Worm (Caenorhabditis elegans) whole organism, early embryonic: Measurements from ENCODE around the gene T16H12.9.
A peak's percentile ranks its signal among the peaks of the same experiment; 100 is the strongest.

Source experiments
- B0310.2 ChIP-seq: sonication (generic microtip); optimal IDR thresholded peaks from 2 replicates; lab custom pipeline; 2016; ENCODE audit warnings: mild to moderate bottlenecking, missing genetic modification characterization, missing compliant biosample characterization
- F13C5.2 ChIP-seq: sonication (generic microtip); optimal IDR thresholded peaks from 2 replicates; lab custom pipeline; 2017; ENCODE audit warnings: mild to moderate bottlenecking, missing genetic modification characterization, inconsistent platforms, missing compliant biosample characterization
- aly-1 ChIP-seq: sonication (generic microtip); optimal IDR thresholded peaks from 2 replicates; lab custom pipeline; 2016; ENCODE audit warnings: missing genetic modification characterization, missing compliant biosample characterization
- ama-1 ChIP-seq: fragments of 150-350 bp; optimal IDR thresholded peaks from 2 replicates; lab custom pipeline; 2014
- ceh-13 ChIP-seq: fragments of 200-800 bp; sonication (Bioruptor generic); optimal IDR thresholded peaks from 2 replicates; lab custom pipeline; 2018; ENCODE audit warnings: mild to moderate bottlenecking, missing genetic modification characterization, missing compliant biosample characterization
- ceh-36 ChIP-seq: sonication (generic microtip); optimal IDR thresholded peaks from 2 replicates; lab custom pipeline; 2016; ENCODE audit warnings: missing genetic modification characterization, inconsistent platforms, missing compliant biosample characterization
- ets-7 ChIP-seq: sonication (generic microtip); optimal IDR thresholded peaks from 2 replicates; lab custom pipeline; 2016; ENCODE audit warnings: missing genotype, missing genetic modification characterization, missing compliant biosample characterization
- flt-1 ChIP-seq: fragments of 200-800 bp; sonication (Bioruptor generic); IDR thresholded peaks from 2 replicates; pipeline ENCODE4 v1.3.6; 2022; ENCODE audit warnings: missing genetic modification characterization, missing compliant biosample characterization
- hmbx-1 ChIP-seq: sonication (generic microtip); optimal IDR thresholded peaks from 2 replicates; lab custom pipeline; 2016; ENCODE audit warnings: mild to moderate bottlenecking, missing genetic modification characterization, missing compliant biosample characterization
- hmg-4 ChIP-seq: fragments of 200-800 bp; sonication (Bioruptor generic); optimal IDR thresholded peaks from 2 replicates; lab custom pipeline; 2018; ENCODE audit warnings: mild to moderate bottlenecking, missing genetic modification characterization, missing compliant biosample characterization
- hnd-1 ChIP-seq: sonication (generic microtip); optimal IDR thresholded peaks from 2 replicates; lab custom pipeline; 2016; ENCODE audit warnings: missing genetic modification characterization, missing compliant biosample characterization
- pes-1 ChIP-seq: fragments of 200-800 bp; sonication (Bioruptor generic); IDR thresholded peaks from 2 replicates; pipeline ENCODE4 v1.3.6; 2022; ENCODE audit warnings: missing genetic modification reagents, missing genetic modification characterization, missing compliant biosample characterization
- scrt-1 ChIP-seq: fragments of 200-800 bp; sonication (Bioruptor generic); IDR thresholded peaks from 2 replicates; pipeline ENCODE4 v1.3.6; 2022; ENCODE audit warnings: missing genetic modification characterization, missing compliant biosample characterization
- sea-1 ChIP-seq: fragments of 200-800 bp; sonication (Bioruptor generic); conservative IDR thresholded peaks from 2 replicates; pipeline ENCODE4 v1.3.6; 2022; ENCODE audit warnings: missing genetic modification characterization, missing compliant biosample characterization
- tbx-11 ChIP-seq: fragments of 200-800 bp; sonication (Bioruptor generic); IDR thresholded peaks from 2 replicates; pipeline ENCODE4 v1.3.6; 2022; ENCODE audit warnings: missing genetic modification characterization, missing compliant biosample characterization
- tbx-37 ChIP-seq: fragments of 200-800 bp; sonication (Bioruptor generic); conservative IDR thresholded peaks from 2 replicates; pipeline ENCODE4 v1.3.6; 2022; ENCODE audit warnings: missing genetic modification reagents, missing genetic modification characterization, missing compliant biosample characterization
- tra-4 ChIP-seq: sonication (generic microtip); optimal IDR thresholded peaks from 2 replicates; lab custom pipeline; 2017; ENCODE audit warnings: missing genetic modification characterization, missing compliant biosample characterization

The T16H12.9 gene

DNA sequence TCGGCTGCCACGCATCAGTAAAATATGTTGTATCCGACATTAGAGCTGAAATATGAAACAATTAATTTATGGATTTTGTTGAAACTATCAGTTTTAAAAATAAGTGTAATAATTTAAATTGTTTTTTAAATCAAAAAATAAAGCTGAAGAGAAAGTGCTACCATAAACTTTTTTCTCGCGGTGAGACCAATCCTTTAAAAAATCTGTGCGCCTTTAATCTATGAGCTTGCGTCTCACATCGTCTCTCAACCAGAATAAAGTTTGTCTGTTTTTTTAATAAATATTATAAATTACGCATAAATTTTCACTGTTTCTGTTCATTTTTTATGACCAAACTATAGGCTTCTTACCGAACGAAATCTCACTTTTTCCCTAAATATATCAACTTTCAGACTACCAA is 25.9 kb upstream of the T16H12.9 start, which contains the start of gene T16H12.3:
Gene T16H12.3 (minus strand): TSS at position 51 of the 400 bp plus-strand sequence.
- no peak for TF ChIP-seq tbx-11 (GFP tag; lab: Robert Waterston, UW)
- TF ChIP-seq ets-7, result no peak
- TF ChIP-seq aly-1 (tag; lab: Kevin White, UChicago), result no peak
- TF ChIP-seq B0310.2 (tag; lab: Kevin White, UChicago), result no peak
- TF ChIP-seq ama-1 (lab: Kevin White, UChicago), result no peak
- no peak for TF ChIP-seq tra-4 (tag; lab: Kevin White, UChicago)
- TF ChIP-seq hmg-4 (GFP tag; lab: Kevin White, UChicago), result no peak
- TF ChIP-seq tbx-37, result no peak
- no peak for TF ChIP-seq scrt-1
- TF ChIP-seq flt-1 (GFP tag; lab: Robert Waterston, UW), result no peak
- TF ChIP-seq hnd-1 (tag; lab: Kevin White, UChicago), result no peak
- no peak for TF ChIP-seq F13C5.2
- TF ChIP-seq ceh-13 (GFP tag; lab: Kevin White, UChicago), result no peak

ce11 chrIII:10085103-10085502 is 24.0 kb upstream of the T16H12.9 start, which contains the start of gene T16H12.13:
Gene T16H12.13 (plus strand): TSS chrIII:10085403.
- no peak for TF ChIP-seq ama-1 (lab: Kevin White, UChicago)
- no peak for TF ChIP-seq hmbx-1 (tag; lab: Kevin White, UChicago)

- TF ChIP-seq ceh-36 (tag; lab: Kevin White, UChicago) (no peak), ceh-13 (GFP tag; lab: Kevin White, UChicago) (no peak), aly-1 (tag; lab: Kevin White, UChicago) (no peak), sea-1 (GFP tag; lab: Robert Waterston, UW) (no peak), hmbx-1 (tag; lab: Kevin White, UChicago) (no peak), ama-1 (lab: Kevin White, UChicago) (no peak), tbx-37 (no peak), tra-4 (tag; lab: Kevin White, UChicago) (no peak)
Measured at ce11 chrIII:10085574-10085973, 23.5 kb upstream of the T16H12.9 start.

DNA sequence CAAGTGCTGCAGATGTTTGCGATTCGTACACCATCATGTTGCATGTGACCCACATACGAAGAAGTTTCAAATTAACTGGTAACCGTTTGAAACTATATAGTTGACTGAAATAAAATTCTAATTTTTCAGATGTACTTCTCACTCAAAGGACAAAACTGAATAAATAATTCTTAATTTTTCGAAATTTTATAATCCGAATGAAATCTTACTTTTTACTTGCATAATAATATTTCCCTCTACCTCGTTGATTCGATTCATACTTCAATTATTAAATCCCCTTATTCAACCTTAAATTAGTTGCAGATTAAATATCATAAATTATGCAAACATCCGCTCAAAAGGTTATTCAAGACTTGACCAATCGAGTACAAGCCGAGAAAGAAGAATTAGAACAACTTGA is 23.1 kb upstream of the T16H12.9 start, which contains the start of gene T16H12.2:
Gene T16H12.2 (plus strand): TSS at position 301 of the 400 bp plus-strand sequence.
- TF ChIP-seq ceh-36 (tag; lab: Kevin White, UChicago), result no peak
- TF ChIP-seq F13C5.2, result no peak
- no peak for TF ChIP-seq scrt-1
- TF ChIP-seq ets-7, result no peak

DNA sequence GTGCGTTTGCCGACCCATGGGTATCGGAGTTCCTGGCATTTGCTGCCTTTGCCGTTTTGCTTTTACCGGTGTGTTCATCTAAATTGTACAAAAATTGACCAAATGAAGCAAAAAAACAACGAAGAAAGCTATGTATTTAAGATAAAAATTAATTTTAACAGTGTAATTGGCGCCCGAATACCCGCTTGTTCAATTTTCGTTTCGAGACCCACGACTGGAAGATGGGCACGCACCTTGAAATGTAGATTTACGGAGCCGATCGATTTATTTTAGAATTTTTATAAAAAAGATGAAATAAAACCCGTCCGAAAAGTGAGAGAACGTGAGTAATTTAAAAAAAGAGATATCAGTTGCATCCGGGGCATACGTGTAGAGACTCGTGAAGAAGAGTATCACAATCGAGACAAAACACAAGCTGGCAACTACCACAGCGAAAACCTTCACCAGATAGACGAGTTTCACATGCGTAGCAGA is 20.6 kb upstream of the T16H12.9 start, which contains the start of gene hal-2:
Gene hal-2 (minus strand): TSS at position 424 of the 474 bp plus-strand sequence.
- TF ChIP-seq ama-1 (lab: Kevin White, UChicago) (no peak), hmbx-1 (tag; lab: Kevin White, UChicago) (no peak), ceh-13 (GFP tag; lab: Kevin White, UChicago) (no peak), ets-7 (no peak), B0310.2 (tag; lab: Kevin White, UChicago) (no peak), sea-1 (GFP tag; lab: Robert Waterston, UW) (no peak), hnd-1 (tag; lab: Kevin White, UChicago) (no peak), flt-1 (GFP tag; lab: Robert Waterston, UW) (no peak), aly-1 (tag; lab: Kevin White, UChicago) (no peak)

ce11 chrIII:10090685-10091084 is 18.4 kb upstream of the T16H12.9 start, which contains the start of gene gtf-2H2C:
Gene gtf-2H2C (minus strand): TSS chrIII:10090785.
- no peak for TF ChIP-seq F13C5.2
- TF ChIP-seq hmbx-1 (tag; lab: Kevin White, UChicago), result no peak

- TF ChIP-seq ceh-36 (tag; lab: Kevin White, UChicago), result no peak
- TF ChIP-seq hmbx-1 (tag; lab: Kevin White, UChicago), result no peak
- no peak for TF ChIP-seq tbx-37
Measured at ce11 chrIII:10093093-10093492, 16.0 kb upstream of the T16H12.9 start.

DNA sequence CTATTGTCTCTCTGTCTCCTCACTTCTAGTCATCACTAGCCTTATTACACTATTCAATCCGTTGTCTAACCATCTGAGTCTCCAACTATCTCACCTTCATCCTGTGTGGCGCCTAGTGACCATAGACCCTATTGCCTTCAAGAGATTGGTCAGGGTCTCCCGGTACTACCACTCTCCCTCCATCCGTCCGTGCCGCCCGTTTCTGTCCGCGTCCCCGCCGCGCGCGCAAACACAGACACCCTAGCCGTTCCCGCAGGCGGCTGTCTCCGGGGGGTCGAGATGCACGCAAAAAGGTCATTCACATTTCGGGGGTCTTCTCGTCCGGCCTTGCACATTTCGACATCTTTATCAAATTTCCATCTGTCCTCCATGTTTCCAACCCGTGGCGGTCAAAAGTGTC is 14.6 kb upstream of the T16H12.9 start:
- peak; percentile 91 for TF ChIP-seq hmg-4 (GFP tag; lab: Kevin White, UChicago)
- TF ChIP-seq F13C5.2, result peak; percentile 23
- TF ChIP-seq aly-1 (tag; lab: Kevin White, UChicago), result peak; percentile 52
- TF ChIP-seq ceh-36 (tag; lab: Kevin White, UChicago), result peak; percentile 43
- TF ChIP-seq B0310.2 (tag; lab: Kevin White, UChicago), result no peak
- TF ChIP-seq tbx-37, result no peak
- TF ChIP-seq ceh-13 (GFP tag; lab: Kevin White, UChicago), result no peak

DNA sequence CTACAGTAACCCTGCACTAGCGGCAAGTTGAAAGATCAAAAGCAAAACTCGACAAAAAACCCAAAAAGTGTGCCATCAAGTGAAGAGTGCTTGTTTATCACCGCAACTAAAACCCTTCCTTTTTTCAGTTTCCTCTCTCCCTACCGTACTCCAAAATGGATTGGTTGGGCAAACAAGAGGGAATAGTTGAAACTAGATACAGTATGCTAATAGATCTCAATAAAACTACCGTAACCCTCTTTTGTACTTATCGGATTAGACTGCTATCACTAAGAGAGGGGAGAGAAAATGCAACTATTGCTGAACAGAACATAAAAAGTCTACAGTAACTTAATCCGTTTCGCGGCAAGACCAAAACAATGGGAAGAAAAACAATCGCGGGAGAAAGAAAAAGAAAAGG is 13.7 kb upstream of the T16H12.9 start:
- TF ChIP-seq aly-1 (tag; lab: Kevin White, UChicago), result no peak
- TF ChIP-seq pes-1 (GFP tag; lab: Robert Waterston, UW), result no peak
- TF ChIP-seq flt-1 (GFP tag; lab: Robert Waterston, UW), result no peak
- no peak for TF ChIP-seq sea-1 (GFP tag; lab: Robert Waterston, UW)
- no peak for TF ChIP-seq ceh-13 (GFP tag; lab: Kevin White, UChicago)
- no peak for TF ChIP-seq hnd-1 (tag; lab: Kevin White, UChicago)
- no peak for TF ChIP-seq scrt-1
- TF ChIP-seq tra-4 (tag; lab: Kevin White, UChicago), result no peak
- no peak for TF ChIP-seq ets-7
- no peak for TF ChIP-seq B0310.2 (tag; lab: Kevin White, UChicago)
- no peak for TF ChIP-seq hmbx-1 (tag; lab: Kevin White, UChicago)
- TF ChIP-seq tbx-37, result no peak
- no peak for TF ChIP-seq hmg-4 (GFP tag; lab: Kevin White, UChicago)
- TF ChIP-seq ama-1 (lab: Kevin White, UChicago), result no peak
- TF ChIP-seq tbx-11 (GFP tag; lab: Robert Waterston, UW), result no peak
- TF ChIP-seq ceh-36 (tag; lab: Kevin White, UChicago), result no peak
- TF ChIP-seq F13C5.2, result no peak
